Fruit fly (Drosophila melanogaster) S2 (cell line): ENCODE measurements around the gene net.

Experiments
- CG8478 ChIP-seq: fragments of >200 bp; optimal IDR thresholded peaks from 2 replicates; lab custom pipeline; 2018
- CTCF ChIP-seq, 2 experiments: fragments of >200 bp; optimal IDR thresholded peaks; 2 replicates each; lab custom pipeline; 2018

DNA sequence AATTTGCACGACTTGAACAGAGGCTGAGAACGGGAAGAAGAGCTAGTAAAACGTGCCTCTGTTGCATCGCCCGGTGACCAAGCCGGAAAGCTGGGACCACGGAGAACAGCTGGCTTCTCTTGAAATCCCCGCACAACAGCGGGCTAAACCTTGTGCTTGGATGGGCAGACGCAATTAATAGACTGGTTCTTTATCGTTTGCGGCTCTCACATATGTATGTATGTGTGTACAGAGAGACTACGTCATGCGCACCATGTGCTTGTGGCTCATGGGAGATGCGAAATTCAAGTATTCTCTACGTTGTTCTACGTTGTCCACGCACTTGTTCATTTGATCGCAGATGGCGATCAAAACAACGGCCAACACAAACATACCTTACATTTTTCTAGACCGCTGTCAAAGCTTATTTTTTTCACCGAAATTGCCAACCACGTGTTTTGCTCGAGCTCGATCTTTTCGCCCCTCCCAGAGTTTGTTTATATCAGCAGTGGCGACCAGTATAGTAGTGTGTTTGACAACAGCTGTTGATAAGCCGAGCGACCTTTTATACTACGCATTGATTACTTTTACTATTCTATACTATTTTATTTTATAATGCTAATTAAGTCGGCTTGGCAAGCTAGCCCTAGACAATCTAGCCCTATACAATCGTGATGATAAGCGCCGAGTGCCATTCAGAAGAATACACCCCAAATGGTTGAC, 22.1 kb upstream of the net start:
- TF ChIP-seq CG8478 = no peak
- TF ChIP-seq CTCF (optimal IDR thresholded peaks at IDR 0.05; lab: Kevin White, UChicago) = no peak
